Worm (Caenorhabditis elegans): Measurements from ENCODE around the gene F49C5.5.

Gene F49C5.5

DNA sequence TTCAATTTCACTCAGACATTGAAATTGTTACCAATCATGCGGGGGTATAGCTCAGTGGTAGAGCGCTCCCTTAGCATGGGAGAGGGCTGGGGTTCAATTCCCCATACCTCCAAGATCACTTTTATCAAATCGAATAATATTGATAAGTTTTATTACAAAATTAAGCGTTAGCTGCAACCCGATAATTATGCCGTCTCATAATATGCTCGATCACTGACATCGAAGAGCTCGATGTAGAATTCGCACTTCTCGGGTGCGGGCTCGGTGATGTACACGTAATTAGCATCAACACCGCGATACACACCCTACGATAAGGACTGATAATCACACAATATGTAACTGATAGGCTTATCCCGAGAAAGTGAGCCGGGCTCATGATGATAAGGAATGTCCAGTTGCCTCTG is 3.7 kb downstream of the F49C5.5 start:
- TF ChIP-seq unc-130 (GFP tag; optimal IDR thresholded peaks at IDR 0.05) (no peak), lin-1 (GFP tag; IDR thresholded peaks at IDR 0.05) (peak; percentile 49; the same call in 1 of the 2 replicates), lin-13 (GFP tag; optimal IDR thresholded peaks at IDR 0.05) (peak; percentile 54), lim-7 (GFP tag; IDR thresholded peaks at IDR 0.05) (peak; percentile 74), spr-3 (GFP tag; optimal IDR thresholded peaks at IDR 0.05) (no peak), daf-12 (tag; optimal IDR thresholded peaks at IDR 0.05) (no peak), tra-1 (GFP tag; IDR thresholded peaks at IDR 0.05) (peak; percentile 60; the same call in 1 of the 2 replicates), dmd-6 (GFP tag; IDR thresholded peaks at IDR 0.05) (peak; percentile 40), F37D6.2 (tag; optimal IDR thresholded peaks at IDR 0.05) (no peak), Y5F2A.4 (GFP tag; optimal IDR thresholded peaks at IDR 0.05) (no peak), F26F4.8 (GFP tag; conservative IDR thresholded peaks at IDR 0.05) (peak; percentile 80), ces-1 (GFP tag; optimal IDR thresholded peaks at IDR 0.05) (no peak), zip-2 (tag; optimal IDR thresholded peaks at IDR 0.05) (peak; percentile 36), ZK337.2 (GFP tag; IDR thresholded peaks at IDR 0.05) (0 out of 2 replicates have a peak, but pooled peaks have one; percentile 40), duxl-1 (tag; optimal IDR thresholded peaks at IDR 0.05; ENCODE audit: poor library complexity) (no peak), hlh-30 (tag; optimal IDR thresholded peaks at IDR 0.05; ENCODE audit: insufficient read depth) (peak; percentile 22), nhr-102 (tag; optimal IDR thresholded peaks at IDR 0.05) (peak; percentile 58), hlh-11 (tag; optimal IDR thresholded peaks at IDR 0.05) (peak; percentile 3), daf-16 (GFP tag; optimal IDR thresholded peaks at IDR 0.05) (peak; percentile 42 to 84), daf-16 (tag; optimal IDR thresholded peaks at IDR 0.05) (no peak), Y48G9A.11 (GFP tag; IDR thresholded peaks at IDR 0.05) (0 out of 2 replicates have a peak, but pooled peaks have one; percentile 46), gei-8 (GFP tag; optimal IDR thresholded peaks at IDR 0.05) (peak; percentile 26), F44E2.7 (GFP tag; IDR thresholded peaks at IDR 0.05) (0 out of 2 replicates have a peak, but pooled peaks have one; percentile 68), D1046.2 (GFP tag; IDR thresholded peaks at IDR 0.05) (0 out of 2 replicates have a peak, but pooled peaks have one; percentile 49), arid-1 (GFP tag; conservative IDR thresholded peaks at IDR 0.05) (0 out of 2 replicates have a peak, but pooled peaks have one; percentile 40), madf-9 (GFP tag; conservative IDR thresholded peaks at IDR 0.05) (0 out of 2 replicates have a peak, but pooled peaks have one; percentile 36), pha-4 (GFP tag; IDR thresholded peaks at IDR 0.05) (peak; percentile 45; the same call in 1 of the 2 replicates), pha-4 (tag; optimal IDR thresholded peaks at IDR 0.05) (no peak), ama-1 (optimal IDR thresholded peaks at IDR 0.05) (no peak), nhr-11 (tag; optimal IDR thresholded peaks at IDR 0.05) (no peak), F49E8.2 (tag; optimal IDR thresholded peaks at IDR 0.05; ENCODE audit: borderline replicate concordance) (peak; percentile 4), dve-1 (tag; optimal IDR thresholded peaks at IDR 0.05; ENCODE audit: insufficient read depth) (no peak), lin-39 (tag; optimal IDR thresholded peaks at IDR 0.05) (no peak), dmd-8 (GFP tag; IDR thresholded peaks at IDR 0.05) (peak; percentile 62; the same call in 1 of the 2 replicates), nhr-48 (tag; optimal IDR thresholded peaks at IDR 0.05) (peak; percentile 9)

DNA sequence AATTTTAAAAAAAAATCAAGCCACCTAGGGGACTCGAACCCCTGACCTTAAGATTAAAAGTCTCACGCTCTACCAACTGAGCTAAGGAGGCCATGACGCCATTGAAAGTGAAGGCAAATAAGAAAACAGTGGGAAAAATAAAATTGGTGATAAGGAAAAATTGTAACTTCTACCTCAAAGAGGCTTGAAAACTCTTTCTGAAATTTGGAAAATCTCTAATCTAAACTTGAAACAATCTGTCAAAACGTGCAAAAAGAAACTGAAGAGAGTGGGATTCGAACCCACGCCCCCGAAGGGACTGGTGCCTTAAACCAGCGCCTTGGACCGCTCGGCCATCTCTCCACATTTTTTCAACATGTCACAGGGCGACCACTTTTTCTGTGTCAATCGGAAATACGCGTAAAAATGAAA is 4.6 kb downstream of the F49C5.5 start:
- TF ChIP-seq vab-7 (GFP tag; IDR thresholded peaks at IDR 0.05) (peak; percentile 76), duxl-1 (tag; optimal IDR thresholded peaks at IDR 0.05; ENCODE audit: poor library complexity) (peak; percentile 65), nhr-102 (tag; optimal IDR thresholded peaks at IDR 0.05) (peak; percentile 72), zip-2 (tag; optimal IDR thresholded peaks at IDR 0.05) (peak; percentile 47), madf-9 (GFP tag; conservative IDR thresholded peaks at IDR 0.05) (0 out of 2 replicates have a peak, but pooled peaks have one; percentile 12), tra-1 (GFP tag; IDR thresholded peaks at IDR 0.05) (0 out of 2 replicates have a peak, but pooled peaks have one; percentile 47), daf-19 (GFP tag; conservative IDR thresholded peaks at IDR 0.05) (peak; percentile 84), mdt-29 (GFP tag; IDR thresholded peaks at IDR 0.05) (0 out of 2 replicates have a peak, but pooled peaks have one; percentile 19), hlh-11 (tag; optimal IDR thresholded peaks at IDR 0.05) (peak; percentile 15), ceh-44 (GFP tag; IDR thresholded peaks at IDR 0.05) (peak; percentile 73; the same call in 1 of the 2 replicates), rbr-2 (tag; optimal IDR thresholded peaks at IDR 0.05) (peak; percentile 27), lin-13 (GFP tag; optimal IDR thresholded peaks at IDR 0.05) (peak; percentile 34), madf-5 (GFP tag; IDR thresholded peaks at IDR 0.05) (peak in 1 of 2 experiments; percentile 68; a peak in 1 of 4 replicates), zfp-3 (GFP tag; conservative IDR thresholded peaks at IDR 0.05) (peak; percentile 80), hlh-30 (tag; optimal IDR thresholded peaks at IDR 0.05; ENCODE audit: insufficient read depth) (peak; percentile 35), nhr-48 (tag; optimal IDR thresholded peaks at IDR 0.05) (peak; percentile 32), Y48G9A.11 (GFP tag; IDR thresholded peaks at IDR 0.05) (peak; percentile 72; the same call in 1 of the 2 replicates), dmd-6 (GFP tag; IDR thresholded peaks at IDR 0.05) (peak; percentile 47), T26A8.4 (GFP tag; IDR thresholded peaks at IDR 0.05) (peak; percentile 77), php-3 (GFP tag; IDR thresholded peaks at IDR 0.05) (peak; percentile 64; the same call in 1 of the 2 replicates), daf-16 (GFP tag; optimal IDR thresholded peaks at IDR 0.05) (peak in 1 of 2 experiments; percentile 84), daf-16 (tag; optimal IDR thresholded peaks at IDR 0.05) (peak; percentile 74), set-16 (GFP tag; IDR thresholded peaks at IDR 0.05) (peak; percentile 15; the same call in 1 of the 2 replicates), Y5F2A.4 (GFP tag; optimal IDR thresholded peaks at IDR 0.05) (peak; percentile 66), lin-38 (GFP tag; IDR thresholded peaks at IDR 0.05) (peak; percentile 79), dmd-8 (GFP tag; IDR thresholded peaks at IDR 0.05) (0 out of 2 replicates have a peak, but pooled peaks have one; percentile 62), arid-1 (GFP tag; conservative IDR thresholded peaks at IDR 0.05) (0 out of 2 replicates have a peak, but pooled peaks have one; percentile 17)

Measured in whole organism, L4 larva.